Worm (Caenorhabditis elegans) whole organism, L4/young adult: Measurements from ENCODE around the gene mspn-1.

Experiments
- W03F9.2 ChIP-seq: fragments of 150-350 bp; optimal IDR thresholded peaks from 2 replicates; lab custom pipeline; 2014; ENCODE audit warnings: missing biosample characterization, missing genetic modification characterization
- dao-5 ChIP-seq: sonication (generic microtip); optimal IDR thresholded peaks from 2 replicates; lab custom pipeline; 2016; ENCODE audit warnings: missing genotype, missing genetic modification characterization, moderate library complexity, missing compliant biosample characterization
- him-1 ChIP-seq: sonication (generic microtip); optimal IDR thresholded peaks from 2 replicates; lab custom pipeline; 2016; ENCODE audit warnings: missing genotype, missing genetic modification reagents, missing genetic modification characterization, missing compliant biosample characterization

mspn-1 gene

DNA sequence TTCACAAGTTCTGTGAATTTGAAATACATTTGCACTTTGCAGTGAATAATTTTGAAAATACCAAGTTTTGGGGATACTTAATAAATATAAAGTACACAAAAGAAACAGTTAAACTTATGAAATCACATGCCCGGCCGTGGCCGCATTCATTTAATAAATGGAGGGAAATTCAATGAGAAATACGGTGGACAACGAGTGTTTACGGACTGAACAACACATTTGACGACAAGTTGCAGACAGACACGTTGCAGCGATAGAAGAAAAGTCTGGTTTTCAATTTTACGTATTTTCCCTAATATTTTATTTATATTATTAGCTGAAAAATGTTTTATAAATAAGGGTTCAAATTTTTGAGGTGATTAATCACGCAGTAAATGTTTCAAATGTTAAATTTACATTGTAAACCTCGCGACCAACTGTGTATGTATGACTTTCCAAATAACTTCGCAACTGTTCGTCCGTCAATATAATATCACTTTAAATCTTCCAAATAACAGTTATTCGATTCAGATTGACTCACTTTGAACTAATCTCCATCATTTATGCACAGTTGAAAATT, 26.2 kb upstream of the mspn-1 start, which contains the start of gene copg-1:
copg-1 (plus strand) TSS at position 509 of the 559 bp plus-strand sequence.
- TF ChIP-seq dao-5: no peak
- peak; percentile 7 for TF ChIP-seq him-1 (tag; lab: Kevin White, UChicago)
- TF ChIP-seq W03F9.2: peak; percentile 63

DNA sequence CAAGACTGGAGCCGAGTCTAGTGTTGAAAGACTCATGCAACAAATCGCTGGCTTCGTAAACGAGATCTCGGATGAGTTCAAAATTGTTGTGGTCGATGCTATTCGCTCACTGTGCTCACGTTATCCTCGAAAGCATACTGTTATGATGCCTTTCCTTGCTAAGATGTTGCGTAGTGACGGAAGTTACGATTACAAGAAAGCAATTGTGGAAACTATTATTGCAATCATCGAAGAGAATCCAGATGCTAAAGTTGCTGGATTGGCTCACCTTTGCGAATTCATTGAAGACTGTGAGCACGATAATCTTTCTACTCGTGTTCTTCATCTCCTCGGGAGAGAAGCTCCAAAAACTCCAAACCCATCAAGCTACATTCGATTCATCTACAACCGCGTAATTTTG, 24.3 kb upstream of the mspn-1 start:
- TF ChIP-seq dao-5 (no peak), W03F9.2 (no peak)

DNA sequence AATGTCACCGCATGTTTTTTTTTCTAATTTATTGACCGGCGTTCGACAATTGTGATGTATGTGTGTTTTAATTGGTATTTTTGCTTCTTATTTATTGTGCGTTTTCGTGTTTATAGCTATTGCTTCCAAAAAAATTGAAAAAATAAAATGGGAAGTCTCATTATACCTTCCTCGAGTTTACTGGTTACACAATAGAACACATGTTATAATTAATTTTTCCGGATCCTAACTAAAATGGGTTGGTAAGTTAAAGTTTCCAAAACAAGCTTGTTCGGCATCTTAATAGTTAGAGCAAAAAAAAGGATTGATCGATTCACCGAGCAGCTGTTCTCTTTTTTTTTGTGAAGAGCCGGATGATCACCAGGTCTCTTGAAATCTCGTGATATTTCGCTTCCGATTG, 22.3 kb upstream of the mspn-1 start, which contains the start of gene ttr-54:
ttr-54 (plus strand) TSS at position 301 of the 400 bp plus-strand sequence.
- TF ChIP-seq W03F9.2 (no peak), dao-5 (no peak), him-1 (tag; lab: Kevin White, UChicago) (no peak)

DNA sequence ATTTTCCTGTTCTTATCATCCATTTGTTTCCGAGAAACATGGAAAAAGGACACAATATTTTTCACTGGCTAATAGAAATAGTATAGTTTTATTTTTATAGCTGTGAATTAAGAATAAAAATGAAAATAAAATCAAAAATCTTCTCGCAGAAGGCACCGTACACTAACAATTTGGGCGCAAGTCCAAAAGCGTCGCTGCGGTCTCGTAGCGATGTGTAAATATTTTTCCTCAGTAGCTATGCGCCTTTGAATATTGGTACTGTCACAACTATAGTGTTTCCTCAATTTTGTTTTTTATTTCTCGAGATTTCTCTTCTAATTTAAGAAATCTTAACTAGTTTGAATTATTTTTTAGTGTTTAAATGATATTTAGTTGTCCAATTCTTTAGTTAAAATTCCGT, 20.7 kb upstream of the mspn-1 start:
- TF ChIP-seq him-1 (tag; lab: Kevin White, UChicago) (no peak), dao-5 (no peak), W03F9.2 (no peak)

DNA sequence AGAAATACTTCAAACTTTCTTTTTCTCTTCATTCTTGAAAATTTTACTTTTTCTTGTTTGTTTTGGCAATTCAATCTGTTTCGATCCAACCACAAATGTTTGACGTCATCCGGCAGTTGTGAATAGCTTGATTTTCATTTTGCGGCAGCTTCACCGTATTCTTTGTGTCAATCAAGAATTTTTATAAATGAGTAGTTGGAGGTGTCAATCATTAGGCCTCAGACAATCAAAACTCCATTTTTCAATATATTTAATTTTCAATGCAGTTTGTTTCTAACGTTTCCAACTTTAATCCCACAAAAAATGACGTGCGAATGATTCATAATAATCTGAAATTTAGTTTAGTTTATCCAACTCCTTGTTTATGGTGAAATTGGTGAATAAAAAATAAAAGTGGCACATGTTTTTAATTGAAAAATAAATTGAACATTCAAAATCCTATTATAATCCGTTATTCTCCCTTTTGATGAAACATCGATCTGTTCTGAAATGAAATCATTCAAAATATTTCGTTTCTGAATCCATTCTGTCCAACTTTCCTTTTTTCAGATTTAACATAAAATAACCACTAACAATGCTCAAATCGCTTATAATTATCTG, 20.2 kb upstream of the mspn-1 start, which contains the start of gene ttr-53:
ttr-53 (plus strand) TSS at position 550 of the 600 bp plus-strand sequence.
- TF ChIP-seq him-1 (tag; lab: Kevin White, UChicago) (no peak), W03F9.2 (no peak), dao-5 (no peak)

DNA sequence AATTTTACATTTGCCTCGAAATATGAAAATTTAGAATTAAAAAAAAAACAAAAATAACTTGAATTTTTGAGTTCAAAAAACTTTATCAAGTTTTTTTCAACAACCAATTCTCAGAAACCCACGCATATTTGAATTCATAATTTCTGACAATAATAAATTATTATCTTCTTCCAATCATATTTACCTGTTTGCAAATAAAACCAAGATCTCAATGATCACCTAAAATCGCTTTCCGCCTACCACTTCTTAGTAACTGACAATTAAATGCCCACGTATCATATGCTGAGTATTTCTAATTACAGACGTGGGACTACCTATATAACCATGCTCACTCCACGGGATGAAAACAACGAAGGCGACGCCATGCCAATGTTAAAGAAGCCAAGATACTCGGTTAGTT, 16.1 kb upstream of the mspn-1 start, which contains the start of gene pps-1:
pps-1 (plus strand) TSS at position 301 of the 400 bp plus-strand sequence.
- TF ChIP-seq him-1 (tag; lab: Kevin White, UChicago) (no peak), dao-5 (no peak), W03F9.2 (no peak)

DNA sequence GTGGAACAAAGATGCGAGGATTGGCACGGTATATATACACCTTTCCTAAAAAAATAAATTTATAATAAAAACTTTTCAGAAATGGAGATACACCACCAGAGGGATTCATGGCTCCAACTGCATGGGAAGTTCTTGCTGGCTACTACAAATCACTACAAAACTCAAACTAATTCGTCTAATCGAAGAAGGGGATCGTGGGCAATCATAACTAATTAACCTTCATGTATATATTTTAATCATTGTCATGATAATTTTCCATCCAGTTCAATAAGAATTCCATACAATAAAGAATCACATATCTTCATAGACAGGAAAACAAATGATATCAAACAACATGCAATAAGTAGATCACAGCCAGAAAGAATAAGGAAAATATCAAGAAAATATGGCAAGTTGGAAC, 13.7 kb upstream of the mspn-1 start:
- TF ChIP-seq him-1 (tag; lab: Kevin White, UChicago) (no peak), dao-5 (no peak), W03F9.2 (no peak)

DNA sequence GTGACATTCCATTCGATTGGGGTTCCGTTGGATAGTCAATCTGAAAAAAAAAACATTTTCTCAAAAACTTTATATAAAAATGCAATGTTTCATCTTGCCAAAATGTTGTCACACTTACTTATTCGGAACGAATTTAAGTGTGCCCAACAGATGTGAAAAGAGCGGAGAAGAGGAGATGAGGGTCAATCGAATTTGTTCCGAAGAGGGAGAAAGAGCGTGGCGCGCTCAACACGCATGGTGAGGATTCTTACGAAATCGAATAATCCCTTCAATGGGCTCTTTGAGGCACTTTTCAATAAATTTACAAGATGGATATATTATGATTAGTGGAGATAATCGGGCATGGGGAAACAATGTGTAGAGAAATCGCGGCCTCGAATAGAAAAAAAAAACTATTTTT, 7.0 kb upstream of the mspn-1 start:
- TF ChIP-seq dao-5: no peak
- no peak for TF ChIP-seq W03F9.2
- TF ChIP-seq him-1 (tag; lab: Kevin White, UChicago): no peak

DNA sequence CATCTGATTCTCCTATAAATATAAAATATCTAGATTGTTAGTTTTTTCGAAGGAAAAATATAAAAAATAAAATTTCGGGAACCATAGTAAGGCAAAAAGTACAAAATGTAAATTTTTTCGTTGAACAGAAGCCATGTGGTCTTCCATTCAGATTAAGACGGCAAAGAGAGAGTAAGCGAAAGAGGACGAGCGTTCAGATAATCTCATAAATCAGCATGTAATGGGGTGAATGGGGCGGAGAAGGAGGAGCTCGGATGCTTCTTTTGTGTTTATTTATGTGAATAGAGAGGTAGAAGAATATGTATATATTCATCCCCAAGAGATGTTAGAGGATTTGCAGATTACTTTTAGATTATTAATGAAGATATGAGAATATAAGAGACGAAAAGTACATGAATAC, 3.4 kb upstream of the mspn-1 start, which contains the start of gene pxf-1:
pxf-1 (minus strand) TSS at position 14 of the 400 bp plus-strand sequence.
- TF ChIP-seq W03F9.2 (no peak), dao-5 (no peak), him-1 (tag; lab: Kevin White, UChicago) (no peak)

DNA sequence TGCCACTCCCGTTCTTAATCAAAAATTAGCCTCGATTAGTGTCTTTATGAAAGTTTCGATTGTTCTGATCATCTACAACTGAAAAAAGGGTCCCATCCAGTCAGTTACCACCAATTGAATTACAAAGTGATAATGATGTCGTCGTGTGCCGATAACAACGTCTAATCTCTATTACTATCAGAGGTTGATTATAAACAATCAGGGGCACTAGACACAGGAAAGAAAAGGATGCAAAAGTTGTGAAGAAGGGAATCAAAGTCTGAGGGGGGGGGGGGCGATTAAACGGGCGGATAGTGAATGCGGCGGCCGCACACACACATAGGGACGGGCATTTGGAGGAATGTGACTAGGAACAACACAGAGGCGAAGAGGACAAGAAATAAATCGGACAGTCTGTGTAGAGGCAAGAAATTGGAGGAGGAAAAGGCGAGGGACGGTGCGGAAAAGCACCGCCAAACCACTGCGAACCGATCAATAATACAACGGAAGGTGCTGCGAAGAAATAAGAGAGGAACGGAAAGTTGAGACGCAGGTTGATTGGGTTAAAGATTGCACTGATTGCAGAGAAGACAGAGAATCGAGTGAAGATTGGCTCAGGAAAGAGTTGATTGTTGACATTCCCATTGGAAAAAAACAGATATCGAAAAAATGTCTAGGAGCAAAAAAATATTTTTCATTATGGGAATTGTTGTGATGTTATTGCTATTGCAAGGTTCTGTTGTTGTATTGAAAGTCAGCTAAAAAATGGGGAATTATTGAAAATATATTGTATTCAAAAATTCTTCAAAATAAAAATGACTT, 2.6 kb upstream of the mspn-1 start:
- TF ChIP-seq dao-5: no peak

DNA sequence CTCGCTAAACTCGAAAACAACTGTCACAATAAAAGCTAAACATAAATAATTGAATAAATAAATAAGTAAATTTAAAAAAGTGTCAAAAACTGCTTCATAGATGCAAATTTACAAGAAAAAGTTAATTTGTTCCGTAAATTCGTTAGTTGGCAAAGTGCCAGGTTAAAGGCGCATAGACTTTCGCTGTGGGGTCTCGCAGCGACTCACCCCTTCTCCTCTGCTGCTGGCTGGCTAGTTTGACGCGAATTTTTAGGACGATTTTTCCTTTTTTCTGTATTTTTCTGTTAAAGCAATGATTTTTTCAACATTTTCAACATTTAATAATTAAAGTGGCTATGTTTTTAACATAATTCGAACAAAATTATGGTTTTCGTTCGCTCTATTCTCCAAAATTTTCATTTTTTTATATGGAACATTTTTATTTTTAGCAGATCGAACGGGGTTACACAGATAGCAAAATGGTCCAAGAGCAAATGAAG, 1.5 kb upstream of the mspn-1 start, which contains the start of gene rack-1:
rack-1 (plus strand) TSS at position 429 of the 479 bp plus-strand sequence.
- TF ChIP-seq dao-5 (no peak), him-1 (tag; lab: Kevin White, UChicago) (peak; percentile 8), W03F9.2 (peak; percentile 74)

DNA sequence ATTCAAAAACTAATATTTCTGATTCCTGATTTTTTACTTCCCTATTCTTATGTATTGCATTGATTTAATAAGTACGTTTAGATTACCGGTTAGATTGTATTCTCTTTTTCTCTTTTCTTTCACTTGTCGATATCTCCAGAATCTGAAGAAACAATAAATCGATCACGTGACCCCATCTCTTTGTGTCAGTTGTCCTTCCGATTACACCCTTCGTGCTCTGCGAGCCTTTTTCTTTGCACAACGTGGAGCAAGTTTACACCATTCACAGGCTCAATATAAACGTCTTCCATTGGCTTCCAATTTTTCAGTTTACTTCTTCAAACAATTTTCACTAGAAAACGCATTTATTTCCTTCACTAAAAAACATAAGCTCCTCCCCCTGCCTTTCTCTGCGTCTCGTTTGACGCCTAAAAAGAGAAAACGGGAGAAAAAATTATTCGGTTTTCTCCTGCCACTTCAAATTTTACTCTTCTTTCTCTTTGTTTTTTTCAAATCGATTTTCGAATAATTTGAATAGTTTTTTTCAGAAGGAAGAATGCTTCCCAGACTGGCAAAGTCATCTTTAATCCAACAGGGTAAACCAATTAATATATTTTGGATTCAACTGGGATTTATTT, 2.5 kb downstream of the mspn-1 start, which contains the start of gene gta-1:
gta-1 (plus strand) TSS at position 528 of the 617 bp plus-strand sequence.
- TF ChIP-seq him-1 (tag; lab: Kevin White, UChicago) (no peak), dao-5 (no peak), W03F9.2 (no peak)

DNA sequence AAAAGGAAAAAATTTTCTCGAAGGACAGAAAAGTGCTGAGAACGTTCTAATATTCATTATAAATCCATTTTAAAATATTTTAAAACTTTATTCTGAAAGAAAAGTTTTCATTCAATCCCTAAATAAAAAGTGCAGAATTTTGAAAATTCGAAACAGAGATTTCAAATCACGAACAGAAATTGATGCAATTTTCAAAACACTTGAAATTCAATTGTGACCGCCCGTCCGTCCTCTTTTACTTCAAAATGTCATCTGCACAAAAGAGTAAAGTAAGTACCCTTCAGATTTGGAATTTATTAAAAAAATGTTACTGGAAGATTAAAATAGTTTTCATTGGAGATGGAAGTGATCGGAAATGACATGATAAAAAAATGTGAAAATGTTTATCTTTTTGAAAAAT, 10.7 kb downstream of the mspn-1 start:
- TF ChIP-seq dao-5 (no peak), W03F9.2 (no peak), him-1 (tag; lab: Kevin White, UChicago) (no peak)

DNA sequence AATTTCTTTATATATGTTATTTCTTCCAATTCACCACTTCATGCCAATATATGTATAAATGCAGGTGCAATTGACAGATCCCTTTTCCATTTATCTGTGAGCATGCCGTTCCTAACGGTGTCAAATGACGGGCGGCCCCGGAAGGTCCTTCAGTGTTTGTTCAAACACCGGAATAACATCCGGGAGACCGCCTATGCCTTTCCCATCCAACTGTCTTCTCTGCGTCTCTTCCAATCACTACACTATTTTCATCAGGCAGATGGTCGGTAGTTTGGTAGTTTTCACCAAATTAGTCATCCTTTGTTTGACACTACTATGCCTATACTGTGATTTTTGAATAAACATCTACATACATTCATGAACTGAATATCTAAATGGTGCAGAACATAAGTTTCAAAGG, 12.8 kb downstream of the mspn-1 start:
- TF ChIP-seq dao-5: no peak
- TF ChIP-seq him-1 (tag; lab: Kevin White, UChicago): no peak
- no peak for TF ChIP-seq W03F9.2
